Fruit fly (Drosophila melanogaster) whole organism, prepupa: Measurements from ENCODE around the gene pasi2.

Experiments
- CG10669 ChIP-seq: fragments of 200-800 bp; sonication (Bioruptor generic); optimal IDR thresholded peaks from 3 replicates; lab custom pipeline; 2018; ENCODE audit warnings: missing biosample characterization, mild to moderate bottlenecking, missing genetic modification characterization, moderate library complexity
- CG11294 ChIP-seq: fragments of 200-800 bp; sonication (Bioruptor generic); IDR thresholded peaks from 2 replicates; pipeline ENCODE4 v1.3.6; 2022; ENCODE audit warnings: missing biosample characterization, missing genetic modification characterization
- CG11902 ChIP-seq: fragments of 200-800 bp; sonication (Bioruptor generic); optimal IDR thresholded peaks from 3 replicates; lab custom pipeline; 2016; ENCODE audit warnings: missing biosample characterization, missing genetic modification characterization
- CG15336 ChIP-seq: fragments of 200-800 bp; sonication (Bioruptor generic); IDR thresholded peaks from 2 replicates; pipeline ENCODE4 v1.3.6; 2022; ENCODE audit warnings: missing biosample characterization, missing genetic modification characterization
- CG1621 ChIP-seq: fragments of 200-800 bp; sonication (Bioruptor generic); optimal IDR thresholded peaks from 3 replicates; lab custom pipeline; 2018; ENCODE audit warnings: missing biosample characterization, mild to moderate bottlenecking, missing genetic modification characterization
- CG16779 ChIP-seq: fragments of 200-800 bp; sonication (Bioruptor generic); optimal IDR thresholded peaks from 3 replicates; lab custom pipeline; 2017; ENCODE audit warnings: missing biosample characterization, mild to moderate bottlenecking, missing genetic modification characterization
- CG31627 ChIP-seq: fragments of 200-800 bp; sonication (Bioruptor generic); optimal IDR thresholded peaks from 3 replicates; lab custom pipeline; 2016; ENCODE audit warnings: missing biosample characterization, missing genetic modification characterization
- CG32006 ChIP-seq: fragments of 200-800 bp; sonication (Bioruptor generic); optimal IDR thresholded peaks from 3 replicates; lab custom pipeline; 2017; ENCODE audit warnings: missing biosample characterization, mild to moderate bottlenecking, missing genetic modification characterization
- CG34406 ChIP-seq: fragments of 200-800 bp; sonication (Bioruptor generic); optimal IDR thresholded peaks from 3 replicates; lab custom pipeline; 2016; ENCODE audit warnings: missing biosample characterization, missing genetic modification characterization
- CG6163 ChIP-seq: fragments of 200-800 bp; sonication (Bioruptor generic); IDR thresholded peaks from 3 replicates; pipeline ENCODE4 v1.3.6; 2022; ENCODE audit warnings: missing biosample characterization, missing genetic modification characterization
- CG6276 ChIP-seq: fragments of 200-800 bp; sonication (Bioruptor generic); optimal IDR thresholded peaks from 2 replicates; lab custom pipeline; 2017; ENCODE audit warnings: missing biosample characterization, mild to moderate bottlenecking, missing genetic modification characterization
- CG6792 ChIP-seq: fragments of 200-800 bp; sonication (Bioruptor generic); optimal IDR thresholded peaks from 3 replicates; lab custom pipeline; 2016; ENCODE audit warnings: missing biosample characterization, missing genetic modification characterization
- CG6808 ChIP-seq: fragments of 200-800 bp; sonication (Bioruptor generic); optimal IDR thresholded peaks from 3 replicates; lab custom pipeline; 2017; ENCODE audit warnings: missing biosample characterization, missing genetic modification characterization, mild to moderate bottlenecking, moderate library complexity, missing genetic modification reagents
- CG6854 ChIP-seq: fragments of 200-800 bp; sonication (Bioruptor generic); optimal IDR thresholded peaks from 2 replicates; lab custom pipeline; 2017; ENCODE audit warnings: missing biosample characterization, mild to moderate bottlenecking, missing genetic modification characterization
- CG8632 ChIP-seq: fragments of 200-800 bp; sonication (Bioruptor generic); optimal IDR thresholded peaks from 3 replicates; lab custom pipeline; 2016; ENCODE audit warnings: missing biosample characterization, missing genetic modification characterization
- Eip75B ChIP-seq: fragments of 200-800 bp; sonication (Bioruptor generic); optimal IDR thresholded peaks from 3 replicates; lab custom pipeline; 2016; ENCODE audit warnings: missing biosample characterization, missing genetic modification characterization
- Eip78C ChIP-seq: fragments of 200-800 bp; sonication (Bioruptor generic); peaks from one replicate; lab custom pipeline; 2016; ENCODE audit warnings: missing biosample characterization, missing genetic modification characterization
- Eip93F ChIP-seq: fragments of 200-800 bp; sonication (Bioruptor generic); optimal IDR thresholded peaks from 2 replicates; lab custom pipeline; 2016; ENCODE audit warnings: missing biosample characterization, mild to moderate bottlenecking, missing genetic modification characterization
- Gug ChIP-seq: fragments of 200-800 bp; sonication (Bioruptor generic); IDR thresholded peaks from 2 replicates; pipeline ENCODE4 v1.3.6; 2022; ENCODE audit warnings: missing biosample characterization, missing genetic modification characterization
- Hr39 ChIP-seq: fragments of 200-800 bp; sonication (Bioruptor generic); optimal IDR thresholded peaks from 2 replicates; lab custom pipeline; 2016; ENCODE audit warnings: missing biosample characterization, missing genetic modification characterization
- Hr4 ChIP-seq: fragments of 200-800 bp; sonication (Bioruptor generic); optimal IDR thresholded peaks from 3 replicates; lab custom pipeline; 2016; ENCODE audit warnings: missing biosample characterization, missing genetic modification characterization
- Met ChIP-seq: fragments of 200-800 bp; sonication (Bioruptor generic); optimal IDR thresholded peaks from 3 replicates; lab custom pipeline; 2016; ENCODE audit warnings: missing biosample characterization, missing genetic modification characterization
- OdsH ChIP-seq: fragments of 200-800 bp; sonication (Bioruptor generic); optimal IDR thresholded peaks from 3 replicates; lab custom pipeline; 2016; ENCODE audit warnings: missing biosample characterization, missing genetic modification characterization
- Smox ChIP-seq: fragments of 200-800 bp; sonication (Bioruptor generic); optimal IDR thresholded peaks from 3 replicates; lab custom pipeline; 2016; ENCODE audit warnings: missing biosample characterization, missing genetic modification characterization
- Sox102F ChIP-seq: fragments of 200-800 bp; sonication (Bioruptor generic); optimal IDR thresholded peaks from 2 replicates; lab custom pipeline; 2016; ENCODE audit warnings: missing biosample characterization, mild to moderate bottlenecking, missing genetic modification characterization
- Sox14 ChIP-seq: fragments of 200-800 bp; sonication (Bioruptor generic); optimal IDR thresholded peaks from 3 replicates; lab custom pipeline; 2016; ENCODE audit warnings: missing biosample characterization, missing genetic modification characterization
- Sox15 ChIP-seq: fragments of 200-800 bp; sonication (Bioruptor generic); optimal IDR thresholded peaks from 3 replicates; lab custom pipeline; 2016; ENCODE audit warnings: missing biosample characterization, missing genetic modification characterization
- achi ChIP-seq: fragments of 200-800 bp; sonication (Bioruptor generic); optimal IDR thresholded peaks from 3 replicates; lab custom pipeline; 2016; ENCODE audit warnings: missing biosample characterization, missing genetic modification characterization
- acj6 ChIP-seq: fragments of 200-800 bp; sonication (Bioruptor generic); optimal IDR thresholded peaks from 3 replicates; lab custom pipeline; 2016; ENCODE audit warnings: missing biosample characterization, missing genetic modification characterization
- dac ChIP-seq: fragments of 200-800 bp; sonication (Bioruptor generic); optimal IDR thresholded peaks from 2 replicates; lab custom pipeline; 2017; ENCODE audit warnings: missing biosample characterization, mild to moderate bottlenecking, missing genetic modification characterization
- dsx ChIP-seq: fragments of 200-800 bp; optimal IDR thresholded peaks from 3 replicates; lab custom pipeline; 2019; ENCODE audit warnings: missing biosample characterization, mild to moderate bottlenecking, missing genetic modification characterization, moderate library complexity; ENCODE audit not compliant: poor library complexity, severe bottlenecking
- eg ChIP-seq: fragments of 200-800 bp; sonication (Bioruptor generic); IDR thresholded peaks from 3 replicates; pipeline ENCODE4 v1.3.6; 2022; ENCODE audit warnings: missing biosample characterization, missing genetic modification characterization
- esn ChIP-seq: fragments of 200-800 bp; sonication (Bioruptor generic); optimal IDR thresholded peaks from 2 replicates; lab custom pipeline; 2016; ENCODE audit warnings: missing biosample characterization, mild to moderate bottlenecking, missing genetic modification characterization, moderate library complexity
- fd59A ChIP-seq: fragments of 200-800 bp; sonication (Bioruptor generic); optimal IDR thresholded peaks from 2 replicates; lab custom pipeline; 2017; ENCODE audit warnings: missing biosample characterization, mild to moderate bottlenecking, missing genetic modification characterization, missing genetic modification reagents
- fkh ChIP-seq: fragments of 200-800 bp; sonication (Bioruptor generic); optimal IDR thresholded peaks from 3 replicates; lab custom pipeline; 2017; ENCODE audit warnings: missing biosample characterization, mild to moderate bottlenecking, missing genetic modification characterization, moderate library complexity
- lz ChIP-seq: fragments of 200-800 bp; sonication (Bioruptor generic); optimal IDR thresholded peaks from 3 replicates; lab custom pipeline; 2016; ENCODE audit warnings: missing biosample characterization, missing genetic modification characterization
- net ChIP-seq: fragments of 200-800 bp; sonication (Bioruptor generic); optimal IDR thresholded peaks from 3 replicates; lab custom pipeline; 2016; ENCODE audit warnings: missing biosample characterization, missing genetic modification characterization
- pdm3 ChIP-seq: fragments of 200-800 bp; sonication (Bioruptor generic); optimal IDR thresholded peaks from 3 replicates; lab custom pipeline; 2016; ENCODE audit warnings: missing biosample characterization, missing genetic modification characterization
- salr ChIP-seq, 2 experiments: fragments of 200-800 bp; sonication (Bioruptor generic); optimal IDR thresholded peaks; 3 replicates each; lab custom pipeline; 2016 to 2018; ENCODE audit warnings: missing biosample characterization in 2 of 2, missing genetic modification characterization in 2 of 2, mild to moderate bottlenecking in 1 of 2
- spab ChIP-seq: fragments of 200-800 bp; sonication (Bioruptor generic); optimal IDR thresholded peaks from 2 replicates; lab custom pipeline; 2017; ENCODE audit warnings: missing biosample characterization, mild to moderate bottlenecking, missing genetic modification characterization, missing genetic modification reagents
- ss ChIP-seq, 2 experiments: fragments of 200-800 bp; sonication (Bioruptor generic); optimal IDR thresholded peaks; 2 replicates in 1 of 2; 3 replicates in 1 of 2; lab custom pipeline; 2017 to 2018; ENCODE audit warnings: mild to moderate bottlenecking in 2 of 2, missing biosample characterization in 2 of 2, missing genetic modification characterization in 2 of 2, moderate library complexity in 1 of 2
- svp ChIP-seq: fragments of 200-800 bp; sonication (Bioruptor generic); peaks from one replicate; lab custom pipeline; 2016; ENCODE audit warnings: missing biosample characterization, missing genetic modification characterization
- topi ChIP-seq: fragments of 200-800 bp; sonication (Bioruptor generic); optimal IDR thresholded peaks from 3 replicates; lab custom pipeline; 2016; ENCODE audit warnings: missing biosample characterization, missing genetic modification characterization
- vri ChIP-seq: fragments of 200-800 bp; sonication (Bioruptor generic); optimal IDR thresholded peaks from 3 replicates; lab custom pipeline; 2016; ENCODE audit warnings: missing biosample characterization, mild to moderate bottlenecking, missing genetic modification characterization

The pasi2 gene

DNA sequence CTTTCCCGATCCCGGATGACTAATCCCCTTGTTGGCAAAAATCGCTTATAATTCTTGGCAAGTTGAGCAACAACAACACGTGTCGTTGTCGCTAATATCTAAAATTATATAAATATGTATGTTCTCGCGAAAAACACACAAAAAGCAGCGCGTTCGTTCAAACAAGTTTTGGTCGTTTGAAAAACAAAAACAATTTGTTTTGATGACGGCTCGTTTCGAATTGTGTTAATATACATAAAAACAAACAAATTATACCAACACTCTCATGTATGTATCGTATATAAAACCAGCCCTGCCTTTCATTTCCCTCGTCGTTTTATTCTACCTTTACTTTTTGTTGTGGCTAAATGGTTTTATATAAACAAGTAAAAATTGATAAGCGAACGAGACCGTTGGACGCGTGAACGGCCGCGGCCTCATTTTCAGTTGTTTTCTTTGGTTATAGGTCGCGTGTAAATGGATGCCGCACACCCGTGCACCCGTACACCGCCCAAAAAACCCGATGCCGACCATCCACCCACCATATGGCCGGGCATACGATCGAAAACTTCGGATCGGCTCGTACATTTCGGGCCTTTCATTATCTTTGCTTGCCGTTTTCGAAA, 9.3 kb downstream of the pasi2 start:
- peak; percentile 23 for TF ChIP-seq Eip78C (GFP tag; lab: Kevin White, UChicago)
- peak; percentile 60 for TF ChIP-seq Eip75B (GFP tag; lab: Kevin White, UChicago)
- peak; percentile 2 for TF ChIP-seq CG6854 (GFP tag; lab: Kevin White, UChicago)
- TF ChIP-seq Smox, result no peak
- peak; percentile 11 for TF ChIP-seq Eip93F (GFP tag; lab: Kevin White, UChicago)
- TF ChIP-seq ss (GFP tag; optimal IDR thresholded peaks at IDR 0.05; lab: Kevin White, UChicago), result peak in 1 of 2 experiments; percentile 34
- peak; percentile 97 for TF ChIP-seq svp (GFP tag; lab: Kevin White, UChicago)
- TF ChIP-seq CG8632 (GFP tag; lab: Kevin White, UChicago), result peak; percentile 5
- TF ChIP-seq Sox15, result no peak
- TF ChIP-seq fkh (GFP tag; lab: Kevin White, UChicago), result peak; percentile 89

DNA sequence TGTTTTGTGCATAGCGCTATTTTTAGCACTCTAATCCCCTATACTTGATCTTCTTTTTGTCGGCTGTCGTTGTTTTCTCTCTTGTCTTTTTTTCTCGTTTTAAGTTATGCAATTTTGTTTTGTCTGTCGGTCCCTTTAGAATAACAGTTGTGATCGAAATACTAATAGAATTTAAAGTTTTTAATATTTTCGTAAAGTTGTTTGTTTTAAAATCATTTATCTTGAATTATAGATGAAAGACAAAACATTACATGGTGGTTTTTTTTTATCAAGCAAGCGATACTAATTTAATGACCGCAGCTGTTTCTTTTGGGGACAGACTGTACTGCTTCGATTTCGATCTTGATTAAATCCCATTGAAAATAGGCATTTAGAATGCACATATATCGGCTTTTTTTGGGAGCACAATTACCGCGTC, 9.8 kb downstream of the pasi2 start:
- TF ChIP-seq CG6163 (peak; percentile 52; the same call in 1 of the 3 replicates), dac (no peak), CG6808 (GFP tag; lab: Kevin White, UChicago) (no peak), CG15336 (GFP tag; lab: Robert Waterston, UW) (peak; percentile 78), CG34406 (GFP tag; lab: Kevin White, UChicago) (peak; percentile 29), vri (peak; percentile 1), Sox15 (no peak), achi (GFP tag; lab: Kevin White, UChicago) (peak; percentile 37), Gug (GFP tag; lab: Robert Waterston, UW) (0 out of 2 replicates have a peak, but pooled peaks have one; percentile 34), salr (GFP tag; optimal IDR thresholded peaks at IDR 0.05; lab: Kevin White, UChicago) (peak in 1 of 2 experiments; percentile 39), dsx (GFP tag; lab: Kevin White, UChicago) (no peak), fd59A (GFP tag; lab: Kevin White, UChicago) (no peak), Sox14 (no peak), Eip75B (GFP tag; lab: Kevin White, UChicago) (no peak), esn (peak; percentile 22), pdm3 (GFP tag; lab: Kevin White, UChicago) (peak; percentile 38), eg (GFP tag; lab: Robert Waterston, UW) (peak; percentile 69), topi (GFP tag; lab: Kevin White, UChicago) (peak; percentile 30), CG1621 (tag; lab: Kevin White, UChicago) (no peak), CG31627 (GFP tag; lab: Kevin White, UChicago) (peak; percentile 32), CG32006 (GFP tag; lab: Kevin White, UChicago) (peak; percentile 51), Eip78C (GFP tag; lab: Kevin White, UChicago) (peak; percentile 85), svp (GFP tag; lab: Kevin White, UChicago) (peak; percentile 77), Smox (peak; percentile 37), acj6 (GFP tag; lab: Kevin White, UChicago) (peak; percentile 25), Hr39 (GFP tag; lab: Kevin White, UChicago) (peak; percentile 26), CG6276 (GFP tag; lab: Kevin White, UChicago) (peak; percentile 44), Sox102F (GFP tag; lab: Kevin White, UChicago) (peak; percentile 20), CG11294 (GFP tag; lab: Robert Waterston, UW) (no peak), fkh (GFP tag; lab: Kevin White, UChicago) (no peak), CG10669 (GFP tag; lab: Kevin White, UChicago) (no peak), Hr4 (GFP tag; lab: Kevin White, UChicago) (peak; percentile 57), CG6792 (peak; percentile 8), net (peak; percentile 42), OdsH (GFP tag; lab: Kevin White, UChicago) (peak; percentile 35), Met (GFP tag; lab: Kevin White, UChicago) (peak; percentile 33), spab (GFP tag; lab: Kevin White, UChicago) (no peak), CG11902 (GFP tag; lab: Kevin White, UChicago) (no peak), CG16779 (tag; lab: Kevin White, UChicago) (no peak), lz (GFP tag; lab: Kevin White, UChicago) (no peak)
